Worm (Caenorhabditis elegans) whole organism, L4 larva: Measurements from ENCODE around the gene T21B6.3.

Source experiments
- R02D3.7 ChIP-seq: fragments of 150-350 bp; sonication (generic microtip); optimal IDR thresholded peaks from 3 replicates; lab custom pipeline; 2014; ENCODE audit warnings: missing biosample characterization, missing genetic modification characterization
- ama-1 ChIP-seq: fragments of 150-350 bp; optimal IDR thresholded peaks from 2 replicates; lab custom pipeline; 2014; ENCODE audit warnings: inconsistent platforms, mixed read lengths
- lim-7 ChIP-seq: fragments of 200-800 bp; sonication (Bioruptor generic); IDR thresholded peaks from 2 replicates; pipeline ENCODE4 v1.3.6; 2022; ENCODE audit warnings: missing genetic modification characterization, missing compliant biosample characterization
- lin-1 ChIP-seq: fragments of 200-800 bp; sonication (Bioruptor generic); IDR thresholded peaks from 2 replicates; pipeline ENCODE4 v1.3.6; 2022; ENCODE audit warnings: missing genetic modification reagents, missing genetic modification characterization, missing compliant biosample characterization
- lin-38 ChIP-seq: fragments of 200-800 bp; sonication (Bioruptor generic); IDR thresholded peaks from 2 replicates; pipeline ENCODE4 v1.3.6; 2022; ENCODE audit warnings: missing genetic modification reagents, missing genetic modification characterization, missing compliant biosample characterization
- lir-3 ChIP-seq: sonication (generic microtip); optimal IDR thresholded peaks from 2 replicates; lab custom pipeline; 2016; ENCODE audit warnings: mild to moderate bottlenecking, missing genetic modification characterization, missing compliant biosample characterization
- mdl-1 ChIP-seq, 2 experiments: fragments of 150-350 bp in 1 of 2; sonication (generic microtip) in 1 of 2; optimal IDR thresholded peaks; 2 replicates each; lab custom pipeline; 2014 to 2017; ENCODE audit warnings: missing biosample characterization in 2 of 2, missing genetic modification characterization in 2 of 2
- mep-1 ChIP-seq: fragments of 150-350 bp; sonication (generic microtip); optimal IDR thresholded peaks from 3 replicates; lab custom pipeline; 2014; ENCODE audit warnings: missing biosample characterization, missing genetic modification characterization
- mxl-3 ChIP-seq: fragments of 200-800 bp; sonication (Bioruptor generic); optimal IDR thresholded peaks from 2 replicates; lab custom pipeline; 2018; ENCODE audit warnings: mild to moderate bottlenecking, missing genetic modification characterization, missing compliant biosample characterization

- TF ChIP-seq lim-7: no peak
- TF ChIP-seq mxl-3 (GFP tag; lab: Kevin White, UChicago): no peak
- TF ChIP-seq lin-1 (GFP tag; lab: Robert Waterston, UW): no peak
- TF ChIP-seq lir-3: no peak
- TF ChIP-seq mep-1 (tag; lab: Kevin White, UChicago): no peak
- TF ChIP-seq R02D3.7: no peak
- no peak for TF ChIP-seq ama-1 (lab: Kevin White, UChicago)
- no peak for TF ChIP-seq lin-38 (GFP tag; lab: Robert Waterston, UW)
- no peak for TF ChIP-seq mdl-1 (tag; optimal IDR thresholded peaks at IDR 0.05; lab: Kevin White, UChicago)
Measured at ce11 chrX:10927136-10927535, 21.6 kb downstream of the T21B6.3 start.
